Worm (Caenorhabditis elegans) whole organism, L4/young adult: ENCODE results near the gene R08E3.3.

Experiments used
- W03F9.2 ChIP-seq: fragments of 150-350 bp; optimal IDR thresholded peaks from 2 replicates; lab custom pipeline; 2014; ENCODE audit warnings: missing biosample characterization, missing genetic modification characterization
- dao-5 ChIP-seq: sonication (generic microtip); optimal IDR thresholded peaks from 2 replicates; lab custom pipeline; 2016; ENCODE audit warnings: missing genotype, missing genetic modification characterization, moderate library complexity, missing compliant biosample characterization
- him-1 ChIP-seq: sonication (generic microtip); optimal IDR thresholded peaks from 2 replicates; lab custom pipeline; 2016; ENCODE audit warnings: missing genotype, missing genetic modification reagents, missing genetic modification characterization, missing compliant biosample characterization

ce11 chrX:4803942-4804341 is 14.5 kb upstream of the R08E3.3 start:
- no peak for TF ChIP-seq him-1 (tag; lab: Kevin White, UChicago)
- no peak for TF ChIP-seq W03F9.2
- no peak for TF ChIP-seq dao-5 (tag; lab: Kevin White, UChicago)
